Worm (Caenorhabditis elegans) whole organism, L3 larva: ENCODE measurements around the gene nlp-68.

Experiments
- R02D3.7 ChIP-seq: fragments of 150-350 bp; optimal IDR thresholded peaks from 2 replicates; lab custom pipeline; 2014; ENCODE audit warnings: missing biosample characterization, missing genetic modification characterization
- ZK546.5 ChIP-seq: sonication (generic microtip); optimal IDR thresholded peaks from 2 replicates; lab custom pipeline; 2017; ENCODE audit warnings: missing biosample characterization, missing genetic modification characterization
- aly-2 ChIP-seq: fragments of 150-350 bp; optimal IDR thresholded peaks from 2 replicates; lab custom pipeline; 2014; ENCODE audit warnings: missing biosample characterization, missing genetic modification characterization
- ama-1 ChIP-seq: fragments of 150-350 bp; optimal IDR thresholded peaks from 2 replicates; lab custom pipeline; 2018
- ceh-16 ChIP-seq: sonication (generic microtip); optimal IDR thresholded peaks from 2 replicates; lab custom pipeline; 2017; ENCODE audit warnings: missing biosample characterization, missing genetic modification characterization
- ceh-28 ChIP-seq: fragments of 150-350 bp; optimal IDR thresholded peaks from 2 replicates; lab custom pipeline; 2014; ENCODE audit warnings: missing biosample characterization, missing genetic modification reagents, missing genetic modification characterization
- ceh-82 ChIP-seq: fragments of 150-350 bp; optimal IDR thresholded peaks from 2 replicates; lab custom pipeline; 2014; ENCODE audit warnings: missing biosample characterization, missing genetic modification characterization
- ceh-9 ChIP-seq: sonication (generic microtip); optimal IDR thresholded peaks from 2 replicates; lab custom pipeline; 2018; ENCODE audit warnings: missing biosample characterization, missing genetic modification characterization
- daf-12 ChIP-seq: fragments of 150-350 bp; optimal IDR thresholded peaks from 2 replicates; lab custom pipeline; 2014; ENCODE audit warnings: missing biosample characterization, missing genetic modification reagents, missing genetic modification characterization
- egl-27 ChIP-seq: sonication (generic microtip); optimal IDR thresholded peaks from 4 replicates; lab custom pipeline; 2017; ENCODE audit warnings: missing biosample characterization, missing genetic modification reagents, missing genetic modification characterization
- egl-5 ChIP-seq: fragments of 150-350 bp; optimal IDR thresholded peaks from 2 replicates; lab custom pipeline; 2017; ENCODE audit warnings: missing biosample characterization, missing genetic modification reagents, missing genetic modification characterization, inconsistent platforms
- elt-1 ChIP-seq: fragments of 150-350 bp; optimal IDR thresholded peaks from 2 replicates; lab custom pipeline; 2014; ENCODE audit warnings: missing biosample characterization, missing genetic modification characterization
- elt-2 ChIP-seq: sonication (generic microtip); optimal IDR thresholded peaks from 2 replicates; lab custom pipeline; 2016; ENCODE audit warnings: missing genetic modification reagents, mild to moderate bottlenecking, missing genetic modification characterization, missing compliant biosample characterization
- elt-3 ChIP-seq, 3 experiments: fragments of 150-350 bp in 1 of 3; sonication (generic microtip) in 2 of 3; optimal IDR thresholded peaks; 2 replicates in 2 of 3; 4 replicates in 1 of 3; lab custom pipeline; 2014 to 2017; ENCODE audit warnings: missing biosample characterization in 3 of 3, missing genetic modification characterization in 3 of 3
- eor-1 ChIP-seq, 2 experiments: fragments of 150-350 bp; optimal IDR thresholded peaks; 2 replicates each; lab custom pipeline; 2014 to 2018; ENCODE audit warnings: missing biosample characterization in 2 of 2, missing genetic modification characterization in 2 of 2
- fkh-10 ChIP-seq: sonication (generic microtip); optimal IDR thresholded peaks from 2 replicates; lab custom pipeline; 2017; ENCODE audit warnings: missing biosample characterization, missing genetic modification reagents, missing genetic modification characterization
- fkh-2 ChIP-seq: fragments of 150-350 bp; optimal IDR thresholded peaks from 2 replicates; lab custom pipeline; 2014; ENCODE audit warnings: missing biosample characterization, missing genetic modification reagents, missing genetic modification characterization
- fos-1 ChIP-seq: fragments of 150-350 bp; optimal IDR thresholded peaks from 2 replicates; lab custom pipeline; 2014; ENCODE audit warnings: missing biosample characterization, missing genetic modification characterization
- hmg-11 ChIP-seq: sonication (generic microtip); optimal IDR thresholded peaks from 2 replicates; lab custom pipeline; 2016; ENCODE audit warnings: missing genetic modification characterization, missing compliant biosample characterization
- jun-1 ChIP-seq: fragments of 150-350 bp; optimal IDR thresholded peaks from 2 replicates; lab custom pipeline; 2014; ENCODE audit warnings: missing biosample characterization, missing genetic modification reagents, missing genetic modification characterization
- lin-15B ChIP-seq: fragments of 150-350 bp; optimal IDR thresholded peaks from 2 replicates; lab custom pipeline; 2014; ENCODE audit warnings: missing biosample characterization, missing genetic modification characterization
- lin-39 ChIP-seq: fragments of 150-350 bp; optimal IDR thresholded peaks from 2 replicates; lab custom pipeline; 2018; ENCODE audit warnings: missing biosample characterization, missing genetic modification reagents, missing genetic modification characterization
- lsy-12 ChIP-seq: sonication (generic microtip); optimal IDR thresholded peaks from 2 replicates; lab custom pipeline; 2016; ENCODE audit warnings: mild to moderate bottlenecking, missing genetic modification characterization, missing compliant biosample characterization
- mdl-1 ChIP-seq: fragments of 150-350 bp; optimal IDR thresholded peaks from 2 replicates; lab custom pipeline; 2014; ENCODE audit warnings: missing biosample characterization, missing genetic modification characterization
- mml-1 ChIP-seq: fragments of 150-350 bp; sonication (generic microtip); optimal IDR thresholded peaks from 3 replicates; lab custom pipeline; 2014; ENCODE audit warnings: missing biosample characterization, missing genetic modification characterization
- nfya-1 ChIP-seq: sonication (generic microtip); optimal IDR thresholded peaks from 2 replicates; lab custom pipeline; 2017; ENCODE audit warnings: missing genetic modification characterization, mild to moderate bottlenecking, missing compliant biosample characterization, antibody characterized with exemption, moderate library complexity; ENCODE audit not compliant: insufficient read depth
- nhr-11 ChIP-seq: fragments of 150-350 bp; optimal IDR thresholded peaks from 2 replicates; lab custom pipeline; 2014; ENCODE audit warnings: missing biosample characterization, missing genetic modification characterization
- nhr-12 ChIP-seq: fragments of 150-350 bp; optimal IDR thresholded peaks from 2 replicates; lab custom pipeline; 2014; ENCODE audit warnings: missing biosample characterization, missing genetic modification characterization
- nhr-23 ChIP-seq: fragments of 150-350 bp; optimal IDR thresholded peaks from 2 replicates; lab custom pipeline; 2014; ENCODE audit warnings: missing biosample characterization, missing genetic modification reagents, missing genetic modification characterization
- nhr-237 ChIP-seq: fragments of 150-350 bp; optimal IDR thresholded peaks from 2 replicates; lab custom pipeline; 2014; ENCODE audit warnings: missing biosample characterization, missing genetic modification characterization
- nhr-25 ChIP-seq: sonication (generic microtip); optimal IDR thresholded peaks from 2 replicates; lab custom pipeline; 2017; ENCODE audit warnings: missing biosample characterization, missing genetic modification characterization
- nhr-28 ChIP-seq: fragments of 150-350 bp; optimal IDR thresholded peaks from 2 replicates; lab custom pipeline; 2014; ENCODE audit warnings: missing biosample characterization, missing genetic modification characterization
- nhr-43 ChIP-seq: sonication (generic microtip); optimal IDR thresholded peaks from 2 replicates; lab custom pipeline; 2016; ENCODE audit warnings: mild to moderate bottlenecking, missing genetic modification characterization, missing compliant biosample characterization; ENCODE audit not compliant: poor library complexity, severe bottlenecking
- nhr-67 ChIP-seq: fragments of 150-350 bp; optimal IDR thresholded peaks from 2 replicates; lab custom pipeline; 2014; ENCODE audit warnings: missing biosample characterization, missing genetic modification characterization
- nhr-76 ChIP-seq: fragments of 150-350 bp; sonication (generic microtip); optimal IDR thresholded peaks from 5 replicates; lab custom pipeline; 2014; ENCODE audit warnings: missing biosample characterization, missing genetic modification characterization
- nhr-77 ChIP-seq: fragments of 150-350 bp; optimal IDR thresholded peaks from 2 replicates; lab custom pipeline; 2014; ENCODE audit warnings: missing biosample characterization, missing genetic modification characterization
- pha-4 ChIP-seq: fragments of 150-350 bp; optimal IDR thresholded peaks from 2 replicates; lab custom pipeline; 2014; ENCODE audit warnings: missing biosample characterization, missing genetic modification reagents, missing genetic modification characterization
- pqm-1 ChIP-seq: fragments of 150-350 bp; optimal IDR thresholded peaks from 2 replicates; lab custom pipeline; 2017; ENCODE audit warnings: missing biosample characterization, missing genetic modification characterization, inconsistent platforms
- sea-2 ChIP-seq: fragments of 150-350 bp; sonication (generic microtip); optimal IDR thresholded peaks from 4 replicates; lab custom pipeline; 2014; ENCODE audit warnings: missing biosample characterization, missing genetic modification reagents, missing genetic modification characterization
- skn-1 ChIP-seq: fragments of 150-350 bp; optimal IDR thresholded peaks from 2 replicates; lab custom pipeline; 2014; ENCODE audit warnings: missing biosample characterization, missing genetic modification characterization
- snpc-4 ChIP-seq: fragments of 150-350 bp; optimal IDR thresholded peaks from 2 replicates; lab custom pipeline; 2014; ENCODE audit warnings: missing biosample characterization, missing genetic modification characterization
- tbx-2 ChIP-seq: sonication (generic microtip); optimal IDR thresholded peaks from 2 replicates; lab custom pipeline; 2016; ENCODE audit warnings: mild to moderate bottlenecking, missing genetic modification characterization, missing compliant biosample characterization
- unc-39 ChIP-seq: sonication (generic microtip); optimal IDR thresholded peaks from 4 replicates; lab custom pipeline; 2017; ENCODE audit warnings: missing biosample characterization, missing genetic modification characterization
- unc-62 ChIP-seq: fragments of 150-350 bp; sonication (generic microtip); optimal IDR thresholded peaks from 4 replicates; lab custom pipeline; 2014; ENCODE audit warnings: missing biosample characterization, missing genetic modification reagents, missing genetic modification characterization
- zag-1 ChIP-seq: fragments of 150-350 bp; optimal IDR thresholded peaks from 2 replicates; lab custom pipeline; 2014; ENCODE audit warnings: missing biosample characterization, missing genetic modification characterization
- ztf-11 ChIP-seq: fragments of 150-350 bp; optimal IDR thresholded peaks from 2 replicates; lab custom pipeline; 2014; ENCODE audit warnings: missing biosample characterization, missing genetic modification characterization
- ztf-4 ChIP-seq: fragments of 150-350 bp; optimal IDR thresholded peaks from 2 replicates; lab custom pipeline; 2014; ENCODE audit warnings: missing biosample characterization, missing genetic modification characterization

nlp-68 gene

DNA sequence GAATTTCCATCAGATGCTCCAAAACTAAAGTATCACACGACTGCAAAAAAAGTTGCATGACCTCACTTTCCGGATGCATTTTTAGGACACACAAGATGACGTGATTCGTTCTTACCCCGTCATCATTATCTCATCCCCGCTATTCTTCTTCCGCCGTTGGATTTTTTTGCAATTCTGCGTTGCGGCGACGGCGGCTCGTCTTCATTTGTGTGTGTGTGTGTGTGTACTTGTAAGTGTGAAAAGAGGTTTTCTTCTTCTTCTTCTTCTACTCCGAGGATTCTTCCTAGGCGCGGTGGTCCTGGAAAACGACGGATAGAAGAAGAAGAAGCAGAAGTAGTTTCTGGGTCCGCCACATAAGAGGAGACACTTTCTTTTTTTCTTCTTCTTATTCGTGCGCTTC, 23.2 kb downstream of the nlp-68 start:
- no peak for TF ChIP-seq egl-5 (tag; lab: Kevin White, UChicago)
- TF ChIP-seq lsy-12: no peak
- TF ChIP-seq ztf-4 (tag; lab: Kevin White, UChicago): no peak
- TF ChIP-seq fkh-2 (tag; lab: Kevin White, UChicago): no peak
- TF ChIP-seq tbx-2: no peak
- no peak for TF ChIP-seq daf-12 (tag; lab: Kevin White, UChicago)
- no peak for TF ChIP-seq ceh-16 (tag; lab: Kevin White, UChicago)
- no peak for TF ChIP-seq elt-2 (tag; lab: Kevin White, UChicago)
- TF ChIP-seq zag-1 (tag; lab: Kevin White, UChicago): no peak
- no peak for TF ChIP-seq elt-1
- TF ChIP-seq unc-62 (GFP tag; lab: Kevin White, UChicago): no peak
- no peak for TF ChIP-seq unc-39 (tag; lab: Kevin White, UChicago)
- no peak for TF ChIP-seq pqm-1 (tag; lab: Kevin White, UChicago)
- no peak for TF ChIP-seq nhr-67 (tag; lab: Kevin White, UChicago)
- TF ChIP-seq sea-2: no peak
- no peak for TF ChIP-seq fos-1 (tag; lab: Kevin White, UChicago)
- no peak for TF ChIP-seq skn-1 (tag; lab: Kevin White, UChicago)
- no peak for TF ChIP-seq nhr-237 (tag; lab: Kevin White, UChicago)

DNA sequence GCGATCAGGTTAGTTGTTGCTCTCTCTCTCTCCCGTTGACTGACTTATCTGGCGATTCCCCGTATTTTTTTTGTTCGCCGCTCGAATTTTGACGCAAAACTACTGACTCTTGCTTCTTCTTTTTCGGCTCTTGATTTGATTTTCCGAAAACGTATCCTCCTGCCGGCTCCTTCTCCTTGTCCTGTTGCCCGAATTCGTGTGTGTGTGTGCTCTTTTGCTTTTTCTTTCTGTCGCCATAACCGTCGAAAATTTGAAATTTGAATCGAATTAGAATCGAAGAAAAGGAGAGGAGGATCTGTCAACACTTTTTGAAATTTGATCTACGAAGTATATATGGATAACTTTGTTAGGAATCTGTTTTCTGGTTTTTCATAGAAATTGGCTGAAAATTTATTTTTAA, 26.4 kb downstream of the nlp-68 start:
- TF ChIP-seq pqm-1 (tag; lab: Kevin White, UChicago) (no peak), fkh-10 (GFP tag; lab: Kevin White, UChicago) (peak; percentile 90)
- TF ChIP-seq, all 47 proteins: peak for 1

DNA sequence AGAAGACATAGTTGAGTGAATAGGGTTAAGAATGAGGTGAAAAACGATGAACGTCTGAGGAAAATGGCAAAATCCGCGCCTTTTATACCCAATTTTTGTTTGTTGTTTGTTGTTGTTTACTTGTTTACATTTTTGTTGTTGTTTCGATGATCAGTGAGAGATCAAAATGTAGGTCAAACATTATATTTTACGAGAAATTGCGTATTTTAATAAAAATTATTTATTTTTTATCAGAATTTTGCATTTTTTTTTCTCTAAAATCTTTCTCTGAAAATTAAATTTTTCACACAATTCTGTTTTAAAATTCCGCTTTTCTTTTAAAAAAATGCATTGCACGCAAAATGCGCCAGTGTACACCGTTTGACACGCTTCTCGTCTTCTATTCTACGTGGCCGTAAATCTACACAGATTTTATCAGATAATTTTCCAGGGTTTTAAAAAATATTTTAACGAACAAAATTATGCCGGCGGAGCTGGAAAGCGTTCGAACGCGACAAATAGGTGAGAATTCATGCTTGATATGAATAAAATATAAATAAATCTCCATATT, 32.2 kb downstream of the nlp-68 start, which contains the start of the genes sip-1 and sly-1:
Gene sip-1 (minus strand): TSS at position 103 of the 550 bp plus-strand sequence.
Gene sly-1 (plus strand): TSS at position 360 of the 550 bp plus-strand sequence.
- no peak for TF ChIP-seq zag-1 (tag; lab: Kevin White, UChicago)
- TF ChIP-seq nhr-237 (tag; lab: Kevin White, UChicago): no peak
- TF ChIP-seq tbx-2: peak; percentile 54
- peak; percentile 6 for TF ChIP-seq pqm-1 (tag; lab: Kevin White, UChicago)
- no peak for TF ChIP-seq unc-62 (GFP tag; lab: Kevin White, UChicago)
- no peak for TF ChIP-seq fkh-2 (tag; lab: Kevin White, UChicago)
- no peak for TF ChIP-seq nhr-76 (tag; lab: Kevin White, UChicago)
- TF ChIP-seq lsy-12: no peak
- no peak for TF ChIP-seq ama-1 (lab: Kevin White, UChicago)
- peak; percentile 90 for TF ChIP-seq snpc-4 (tag; lab: Kevin White, UChicago)
- no peak for TF ChIP-seq ztf-11 (tag; lab: Kevin White, UChicago)
- peak; percentile 59 for TF ChIP-seq nhr-43 (tag; lab: Kevin White, UChicago)
- no peak for TF ChIP-seq mdl-1 (tag; lab: Kevin White, UChicago)
- no peak for TF ChIP-seq egl-5 (tag; lab: Kevin White, UChicago)
- TF ChIP-seq nhr-23: peak; percentile 90
- TF ChIP-seq pha-4 (tag; lab: Kevin White, UChicago): peak; percentile 93
- no peak for TF ChIP-seq nhr-12 (tag; lab: Kevin White, UChicago)
- no peak for TF ChIP-seq nhr-11 (tag; lab: Kevin White, UChicago)
- TF ChIP-seq sea-2: no peak
- no peak for TF ChIP-seq ztf-4 (tag; lab: Kevin White, UChicago)
- TF ChIP-seq ceh-16 (tag; lab: Kevin White, UChicago): no peak
- peak; percentile 96 for TF ChIP-seq lin-15B
- no peak for TF ChIP-seq ceh-82
- TF ChIP-seq elt-2 (tag; lab: Kevin White, UChicago): peak; percentile 43
- TF ChIP-seq lin-39 (tag; lab: Kevin White, UChicago): no peak
- no peak for TF ChIP-seq elt-3 (tag; optimal IDR thresholded peaks at IDR 0.05; lab: Kevin White, UChicago)
- no peak for TF ChIP-seq elt-1
- peak; percentile 67 for TF ChIP-seq skn-1 (tag; lab: Kevin White, UChicago)
- no peak for TF ChIP-seq ceh-9
- TF ChIP-seq fos-1 (tag; lab: Kevin White, UChicago): no peak
- TF ChIP-seq nfya-1: peak; percentile 90
- no peak for TF ChIP-seq aly-2 (tag; lab: Kevin White, UChicago)
- TF ChIP-seq ceh-28 (tag; lab: Kevin White, UChicago): peak; percentile 40
- TF ChIP-seq ZK546.5: no peak
- no peak for TF ChIP-seq unc-39 (tag; lab: Kevin White, UChicago)
- peak; percentile 86 for TF ChIP-seq R02D3.7 (tag; lab: Kevin White, UChicago)
- no peak for TF ChIP-seq mml-1 (tag; lab: Kevin White, UChicago)
- no peak for TF ChIP-seq daf-12 (tag; lab: Kevin White, UChicago)
- no peak for TF ChIP-seq egl-27 (tag; lab: Kevin White, UChicago)
- TF ChIP-seq nhr-67 (tag; lab: Kevin White, UChicago): no peak
- TF ChIP-seq hmg-11: peak; percentile 70
- TF ChIP-seq nhr-25 (tag; lab: Kevin White, UChicago): peak; percentile 35
- TF ChIP-seq nhr-28 (tag; lab: Kevin White, UChicago): no peak
- TF ChIP-seq fkh-10 (GFP tag; lab: Kevin White, UChicago): peak; percentile 26
- no peak for TF ChIP-seq eor-1 (tag; optimal IDR thresholded peaks at IDR 0.05; lab: Kevin White, UChicago)
- TF ChIP-seq nhr-77: no peak
- peak; percentile 75 for TF ChIP-seq jun-1 (tag; lab: Kevin White, UChicago)
